Fruit fly (Drosophila melanogaster) Kc167 (cell line): ENCODE measurements around the gene Srp19.

Source experiments
- Myc ChIP-seq: fragments of >200 bp; optimal IDR thresholded peaks from 2 replicates; lab custom pipeline; 2017; ENCODE audit warnings: missing external identifiers
- Sin3A ChIP-seq: fragments of >200 bp; optimal IDR thresholded peaks from 2 replicates; lab custom pipeline; 2018; ENCODE audit warnings: missing external identifiers
- h ChIP-seq: fragments of >200 bp; optimal IDR thresholded peaks from 3 replicates; lab custom pipeline; 2018; ENCODE audit warnings: missing external identifiers
- insv ChIP-seq: fragments of >200 bp; optimal IDR thresholded peaks from 3 replicates; lab custom pipeline; 2018; ENCODE audit warnings: missing external identifiers
- ttk ChIP-seq: sonication (Bioruptor generic); optimal IDR thresholded peaks from 2 replicates; lab custom pipeline; 2017; ENCODE audit warnings: missing external identifiers

- TF ChIP-seq insv (lab: Kevin White, UChicago) (no peak), ttk (no peak), Sin3A (no peak), h (lab: Kevin White, UChicago) (no peak), Myc (lab: Kevin White, UChicago) (no peak)
These were observed 13.3 kb upstream of the Srp19 start for dm6 chr3L:7361095-7361522.
